Worm (Caenorhabditis elegans): ENCODE results near the gene F41G3.10.

Gene F41G3.10

ce11 chrII:6749422-6749821 is at the start of gene F41G3.10:
Gene F41G3.10, minus strand, starts transcription at chrII:6749522.
- no peak for TF ChIP-seq F13C5.2 (tag; optimal IDR thresholded peaks at IDR 0.05)
- no peak for TF ChIP-seq ets-7 (tag; optimal IDR thresholded peaks at IDR 0.05)
- no peak for TF ChIP-seq hnd-1 (tag; optimal IDR thresholded peaks at IDR 0.05)
- no peak for TF ChIP-seq tbx-37 (GFP tag; conservative IDR thresholded peaks at IDR 0.05)
- TF ChIP-seq tbx-11 (GFP tag; IDR thresholded peaks at IDR 0.05), result no peak
- no peak for TF ChIP-seq ama-1 (optimal IDR thresholded peaks at IDR 0.05)
- TF ChIP-seq aly-1 (tag; optimal IDR thresholded peaks at IDR 0.05), result no peak

ce11 chrII:6791891-6792290 is 42.6 kb upstream of the F41G3.10 start, which contains the start of gene T13C2.2:
Gene T13C2.2, plus strand, starts transcription at chrII:6792191.
- TF ChIP-seq tbx-11 (GFP tag; IDR thresholded peaks at IDR 0.05), result no peak
- no peak for TF ChIP-seq ceh-36 (tag; optimal IDR thresholded peaks at IDR 0.05)
- no peak for TF ChIP-seq F13C5.2 (tag; optimal IDR thresholded peaks at IDR 0.05)
- no peak for TF ChIP-seq hnd-1 (tag; optimal IDR thresholded peaks at IDR 0.05)
- TF ChIP-seq ama-1 (optimal IDR thresholded peaks at IDR 0.05), result no peak
- no peak for TF ChIP-seq scrt-1 (GFP tag; IDR thresholded peaks at IDR 0.05)
- TF ChIP-seq aly-1 (tag; optimal IDR thresholded peaks at IDR 0.05), result no peak
- TF ChIP-seq sea-1 (GFP tag; conservative IDR thresholded peaks at IDR 0.05), result no peak
- TF ChIP-seq hmg-4 (GFP tag; optimal IDR thresholded peaks at IDR 0.05), result no peak
- TF ChIP-seq tbx-37 (GFP tag; conservative IDR thresholded peaks at IDR 0.05), result no peak
- TF ChIP-seq B0310.2 (tag; optimal IDR thresholded peaks at IDR 0.05), result no peak
- TF ChIP-seq ceh-13 (GFP tag; optimal IDR thresholded peaks at IDR 0.05), result no peak
- no peak for TF ChIP-seq pes-1 (GFP tag; IDR thresholded peaks at IDR 0.05)
- TF ChIP-seq hmbx-1 (tag; optimal IDR thresholded peaks at IDR 0.05), result no peak
- no peak for TF ChIP-seq flt-1 (GFP tag; IDR thresholded peaks at IDR 0.05)
- TF ChIP-seq tra-4 (tag; optimal IDR thresholded peaks at IDR 0.05), result no peak
- no peak for TF ChIP-seq ets-7 (tag; optimal IDR thresholded peaks at IDR 0.05)

ce11 chrII:6788672-6789298 is 39.5 kb upstream of the F41G3.10 start, which contains the start of gene T13C2.3:
Gene T13C2.3, plus strand, starts transcription at chrII:6789248.
- no peak for TF ChIP-seq tbx-11 (GFP tag; IDR thresholded peaks at IDR 0.05)
- no peak for TF ChIP-seq B0310.2 (tag; optimal IDR thresholded peaks at IDR 0.05)
- TF ChIP-seq flt-1 (GFP tag; IDR thresholded peaks at IDR 0.05), result no peak
- no peak for TF ChIP-seq F13C5.2 (tag; optimal IDR thresholded peaks at IDR 0.05)
- no peak for TF ChIP-seq ceh-13 (GFP tag; optimal IDR thresholded peaks at IDR 0.05)
- TF ChIP-seq aly-1 (tag; optimal IDR thresholded peaks at IDR 0.05), result no peak
- TF ChIP-seq hmg-4 (GFP tag; optimal IDR thresholded peaks at IDR 0.05), result no peak
- TF ChIP-seq pes-1 (GFP tag; IDR thresholded peaks at IDR 0.05), result no peak
- no peak for TF ChIP-seq hmbx-1 (tag; optimal IDR thresholded peaks at IDR 0.05)
- TF ChIP-seq sea-1 (GFP tag; conservative IDR thresholded peaks at IDR 0.05), result no peak
- no peak for TF ChIP-seq ama-1 (optimal IDR thresholded peaks at IDR 0.05)
- no peak for TF ChIP-seq ets-7 (tag; optimal IDR thresholded peaks at IDR 0.05)
- no peak for TF ChIP-seq hnd-1 (tag; optimal IDR thresholded peaks at IDR 0.05)
- TF ChIP-seq scrt-1 (GFP tag; IDR thresholded peaks at IDR 0.05), result no peak
- TF ChIP-seq tbx-37 (GFP tag; conservative IDR thresholded peaks at IDR 0.05), result no peak
- TF ChIP-seq tra-4 (tag; optimal IDR thresholded peaks at IDR 0.05), result no peak

DNA sequence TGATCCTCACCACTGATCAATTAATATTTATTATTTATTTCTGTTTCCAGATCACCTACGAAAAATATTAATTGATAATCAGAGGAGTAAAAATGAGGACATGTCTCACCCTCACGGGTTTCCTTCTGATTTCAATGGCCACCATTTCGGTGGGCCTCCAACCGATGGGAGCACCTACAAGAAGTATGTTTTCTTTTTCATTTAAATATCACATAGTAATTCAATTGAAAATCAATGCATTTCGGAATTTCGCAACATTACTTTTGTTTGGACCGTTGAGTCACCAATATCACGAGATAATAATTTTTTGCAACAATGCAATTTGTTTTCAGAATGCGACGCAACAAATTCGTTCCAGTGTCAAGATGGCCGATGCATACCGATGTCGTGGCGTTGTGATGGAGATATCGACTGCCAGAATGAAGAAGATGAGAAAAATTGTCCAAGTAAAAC is 34.1 kb upstream of the F41G3.10 start, which contains the start of gene gldi-2:
Gene gldi-2 (plus strand): TSS at position 51 of the 453 bp plus-strand sequence.
- TF ChIP-seq flt-1 (GFP tag; IDR thresholded peaks at IDR 0.05) (no peak), B0310.2 (tag; optimal IDR thresholded peaks at IDR 0.05) (no peak), hmbx-1 (tag; optimal IDR thresholded peaks at IDR 0.05) (no peak), tbx-11 (GFP tag; IDR thresholded peaks at IDR 0.05) (no peak), ets-7 (tag; optimal IDR thresholded peaks at IDR 0.05) (no peak), aly-1 (tag; optimal IDR thresholded peaks at IDR 0.05) (no peak), pes-1 (GFP tag; IDR thresholded peaks at IDR 0.05) (no peak), ama-1 (optimal IDR thresholded peaks at IDR 0.05) (no peak), tbx-37 (GFP tag; conservative IDR thresholded peaks at IDR 0.05) (no peak), tra-4 (tag; optimal IDR thresholded peaks at IDR 0.05) (no peak), hmg-4 (GFP tag; optimal IDR thresholded peaks at IDR 0.05) (no peak)

DNA sequence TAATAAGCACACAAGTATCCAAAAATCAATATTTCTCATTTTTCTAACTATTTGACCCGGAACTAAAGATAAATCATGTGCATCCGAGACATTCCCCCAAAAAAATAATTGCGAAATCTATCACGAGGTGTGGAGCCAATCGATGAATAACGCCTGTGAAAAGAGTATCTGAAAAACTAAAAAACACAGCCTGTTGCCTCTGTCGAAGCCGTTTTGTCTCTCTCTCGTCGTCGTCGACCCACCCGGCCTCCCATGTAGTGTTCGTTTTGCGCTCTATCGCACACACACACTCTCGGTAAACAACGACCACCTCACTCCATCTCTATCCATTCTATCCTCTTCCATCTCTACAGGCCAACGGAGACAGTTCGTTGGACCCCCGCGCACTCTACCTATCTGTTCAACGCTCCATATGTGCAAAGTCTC is 33.4 kb upstream of the F41G3.10 start:
- TF ChIP-seq hmg-4 (GFP tag; optimal IDR thresholded peaks at IDR 0.05) (peak; percentile 50), aly-1 (tag; optimal IDR thresholded peaks at IDR 0.05) (no peak)

DNA sequence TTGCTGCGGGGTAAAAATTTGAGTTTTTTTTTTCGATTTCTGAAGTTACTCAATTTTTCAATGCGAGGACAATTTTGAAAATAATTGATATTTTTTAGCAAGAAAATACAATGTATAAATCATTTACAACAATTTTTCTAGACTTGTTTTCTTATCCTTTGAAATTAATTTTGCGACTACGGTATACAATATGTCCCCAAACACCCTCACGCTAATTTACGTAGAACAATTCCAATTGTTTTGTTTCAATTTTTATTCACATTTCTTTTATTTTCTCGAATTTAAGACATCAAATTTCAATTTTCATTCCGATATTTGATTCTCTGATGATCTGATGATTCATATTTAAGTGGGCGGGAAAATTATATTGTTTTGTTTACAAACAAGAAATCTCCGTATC is 32.7 kb upstream of the F41G3.10 start:
- no peak for TF ChIP-seq hnd-1 (tag; optimal IDR thresholded peaks at IDR 0.05)
- no peak for TF ChIP-seq sea-1 (GFP tag; conservative IDR thresholded peaks at IDR 0.05)
- TF ChIP-seq aly-1 (tag; optimal IDR thresholded peaks at IDR 0.05), result no peak

- TF ChIP-seq tbx-37 (GFP tag; conservative IDR thresholded peaks at IDR 0.05), result no peak
- no peak for TF ChIP-seq sea-1 (GFP tag; conservative IDR thresholded peaks at IDR 0.05)
- TF ChIP-seq hmbx-1 (tag; optimal IDR thresholded peaks at IDR 0.05), result no peak
- no peak for TF ChIP-seq aly-1 (tag; optimal IDR thresholded peaks at IDR 0.05)
- TF ChIP-seq scrt-1 (GFP tag; IDR thresholded peaks at IDR 0.05), result no peak
- TF ChIP-seq hmg-4 (GFP tag; optimal IDR thresholded peaks at IDR 0.05), result no peak
- TF ChIP-seq tbx-11 (GFP tag; IDR thresholded peaks at IDR 0.05), result no peak
- no peak for TF ChIP-seq ama-1 (optimal IDR thresholded peaks at IDR 0.05)
- TF ChIP-seq tra-4 (tag; optimal IDR thresholded peaks at IDR 0.05), result no peak
- no peak for TF ChIP-seq pes-1 (GFP tag; IDR thresholded peaks at IDR 0.05)
- no peak for TF ChIP-seq B0310.2 (tag; optimal IDR thresholded peaks at IDR 0.05)
- TF ChIP-seq ets-7 (tag; optimal IDR thresholded peaks at IDR 0.05), result no peak
- TF ChIP-seq ceh-36 (tag; optimal IDR thresholded peaks at IDR 0.05), result no peak
- no peak for TF ChIP-seq ceh-13 (GFP tag; optimal IDR thresholded peaks at IDR 0.05)
- TF ChIP-seq hnd-1 (tag; optimal IDR thresholded peaks at IDR 0.05), result no peak
- TF ChIP-seq flt-1 (GFP tag; IDR thresholded peaks at IDR 0.05), result no peak
These were observed 31.9 kb upstream of the F41G3.10 start for ce11 chrII:6781231-6781630.

DNA sequence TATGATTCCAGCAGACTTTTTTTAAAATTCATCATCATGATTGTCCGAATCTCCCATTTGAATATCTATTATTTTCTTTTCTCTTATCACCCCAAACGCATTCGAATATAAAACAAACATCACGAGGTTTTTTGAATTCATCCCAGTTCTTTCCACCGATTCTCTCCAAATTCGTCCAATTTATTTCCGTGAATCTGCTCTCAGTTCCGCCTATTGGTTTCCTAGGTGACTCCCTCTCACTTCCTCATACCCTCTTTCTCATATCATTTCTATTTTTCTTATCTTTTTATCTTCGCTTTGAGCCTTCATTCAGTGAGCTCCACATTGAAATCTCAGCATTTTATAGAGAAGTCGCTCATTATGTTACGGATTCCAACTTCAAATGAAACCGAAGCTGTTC is 29.8 kb upstream of the F41G3.10 start, which contains the start of gene T13C2.7:
Gene T13C2.7 (plus strand): TSS at position 301 of the 400 bp plus-strand sequence.
- no peak for TF ChIP-seq ceh-36 (tag; optimal IDR thresholded peaks at IDR 0.05)
- TF ChIP-seq B0310.2 (tag; optimal IDR thresholded peaks at IDR 0.05), result no peak
- TF ChIP-seq hmbx-1 (tag; optimal IDR thresholded peaks at IDR 0.05), result no peak
- no peak for TF ChIP-seq scrt-1 (GFP tag; IDR thresholded peaks at IDR 0.05)
- TF ChIP-seq tbx-37 (GFP tag; conservative IDR thresholded peaks at IDR 0.05), result no peak
- TF ChIP-seq tbx-11 (GFP tag; IDR thresholded peaks at IDR 0.05), result no peak
- no peak for TF ChIP-seq ceh-13 (GFP tag; optimal IDR thresholded peaks at IDR 0.05)
- no peak for TF ChIP-seq aly-1 (tag; optimal IDR thresholded peaks at IDR 0.05)
- TF ChIP-seq hnd-1 (tag; optimal IDR thresholded peaks at IDR 0.05), result no peak
- no peak for TF ChIP-seq ets-7 (tag; optimal IDR thresholded peaks at IDR 0.05)
- no peak for TF ChIP-seq tra-4 (tag; optimal IDR thresholded peaks at IDR 0.05)
- no peak for TF ChIP-seq F13C5.2 (tag; optimal IDR thresholded peaks at IDR 0.05)
- TF ChIP-seq pes-1 (GFP tag; IDR thresholded peaks at IDR 0.05), result no peak
- TF ChIP-seq hmg-4 (GFP tag; optimal IDR thresholded peaks at IDR 0.05), result no peak
- TF ChIP-seq sea-1 (GFP tag; conservative IDR thresholded peaks at IDR 0.05), result no peak
- no peak for TF ChIP-seq ama-1 (optimal IDR thresholded peaks at IDR 0.05)
- TF ChIP-seq flt-1 (GFP tag; IDR thresholded peaks at IDR 0.05), result no peak

Measured in whole organism, early embryonic.